Fruit fly (Drosophila melanogaster): Measurements from ENCODE around the gene mri.

The mri gene

DNA sequence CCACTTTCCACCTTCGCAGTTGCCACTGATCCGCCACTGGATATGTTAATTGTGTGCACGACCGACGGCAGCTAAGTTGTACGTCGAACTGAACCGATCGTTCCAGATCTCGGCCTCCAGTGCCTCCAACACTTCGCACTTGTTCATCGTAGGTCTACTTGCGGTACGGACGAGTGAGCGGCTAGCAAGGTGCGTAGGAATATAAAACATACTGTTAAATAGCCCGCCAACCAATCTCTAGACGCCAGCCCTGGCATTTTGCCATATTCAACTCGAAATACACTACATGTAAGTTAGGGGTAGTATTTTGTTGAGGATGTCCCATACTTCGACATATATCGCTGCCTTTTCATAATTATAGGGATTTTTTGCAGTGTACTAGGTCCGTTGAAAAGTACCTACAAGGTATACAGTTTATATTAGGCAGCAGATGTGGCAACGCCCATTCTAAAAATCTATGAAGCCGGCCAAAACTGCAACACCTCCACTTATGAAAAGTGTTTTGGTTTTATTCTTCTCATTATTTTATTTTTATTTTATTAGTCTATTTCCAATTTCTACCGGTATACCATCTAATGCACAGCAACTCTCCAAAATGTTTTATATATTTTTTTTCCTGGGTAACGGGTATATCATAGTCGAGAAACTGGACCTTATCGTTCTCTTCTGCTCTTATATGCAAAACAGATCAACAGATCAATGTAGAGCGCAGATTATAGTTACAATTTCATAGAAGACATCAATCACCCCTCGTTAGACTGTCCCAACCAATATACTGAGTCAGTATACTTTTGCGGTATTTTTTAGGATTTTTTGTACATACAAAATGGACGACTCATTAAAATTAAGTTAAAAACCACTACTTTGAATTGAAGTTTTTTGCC is 23.3 kb downstream of the mri start, which contains the start of the genes pyx and CG33229 (continued):
- TF ChIP-seq Lhr (GFP tag; optimal IDR thresholded peaks at IDR 0.05) (peak; percentile 31), Antp (GFP tag; optimal IDR thresholded peaks at IDR 0.05) (peak; percentile 80), otp (GFP tag; IDR thresholded peaks at IDR 0.05) (no peak), Dad (GFP tag; optimal IDR thresholded peaks at IDR 0.05) (peak; percentile 55), HLH4C (GFP tag; IDR thresholded peaks at IDR 0.05; ENCODE audit: partially characterized antibody) (0 out of 3 replicates have a peak, but pooled peaks have one; percentile 46), Sry-β (GFP tag; optimal IDR thresholded peaks at IDR 0.05) (no peak), Dll (GFP tag; IDR thresholded peaks at IDR 0.05; ENCODE audit: partially characterized antibody) (0 out of 4 replicates have a peak, but pooled peaks have one; percentile 26), CG10462 (GFP tag; optimal IDR thresholded peaks at IDR 0.05) (peak; percentile 47), pzg (GFP tag; optimal IDR thresholded peaks at IDR 0.05) (peak; percentile 57), CG12236 (GFP tag; optimal IDR thresholded peaks at IDR 0.05) (no peak), Ravus (GFP tag; IDR thresholded peaks at IDR 0.05) (peak; percentile 20), CG12744 (GFP tag; optimal IDR thresholded peaks at IDR 0.05) (peak; percentile 75), CG8359 (GFP tag; optimal IDR thresholded peaks at IDR 0.05; ENCODE audit: borderline replicate concordance) (peak; percentile 77), wek (GFP tag; optimal IDR thresholded peaks at IDR 0.05) (peak; percentile 98), CG18262 (tag; optimal IDR thresholded peaks at IDR 0.05) (peak; percentile 84), dimm (GFP tag; IDR thresholded peaks at IDR 0.05) (peak; percentile 38; the same call in 1 of the 2 replicates), nmo (GFP tag; optimal IDR thresholded peaks at IDR 0.05) (peak; percentile 91), pan (optimal IDR thresholded peaks at IDR 0.05) (no peak), pan (GFP tag; optimal IDR thresholded peaks at IDR 0.05 in 1 of 2, IDR thresholded peaks at IDR 0.05 in 1 of 2) (peak in 1 of 2 experiments; percentile 70), Doc3 (GFP tag; IDR thresholded peaks at IDR 0.05; ENCODE audit: partially characterized antibody) (no peak), ham (GFP tag; IDR thresholded peaks at IDR 0.05) (peak; percentile 18; the same call in 1 of the 2 replicates), ato (GFP tag; IDR thresholded peaks at IDR 0.05; ENCODE audit: partially characterized antibody) (no peak), pnt (GFP tag; optimal IDR thresholded peaks at IDR 0.05) (peak; percentile 67), H2.0 (GFP tag; IDR thresholded peaks at IDR 0.05) (peak; percentile 75), B-H1 (GFP tag; IDR thresholded peaks at IDR 0.05) (peak; percentile 60; the same call in 2 of the 3 replicates), CG4730 (GFP tag; IDR thresholded peaks at IDR 0.05) (peak; percentile 64), hkb (optimal IDR thresholded peaks at IDR 0.05) (peak; percentile 83), hkb (GFP tag; IDR thresholded peaks at IDR 0.05) (peak; percentile 68), HLH54F (GFP tag; optimal IDR thresholded peaks at IDR 0.05) (peak; percentile 94), CG8388 (GFP tag; optimal IDR thresholded peaks at IDR 0.05) (peak; percentile 69), CG8281 (tag; optimal IDR thresholded peaks at IDR 0.05) (peak; percentile 69), Trl (optimal IDR thresholded peaks at IDR 0.05) (no peak), Trl (GFP tag; optimal IDR thresholded peaks at IDR 0.05) (peak; percentile 70), fd3F (GFP tag; optimal IDR thresholded peaks at IDR 0.05) (peak; percentile 81), ara (GFP tag; IDR thresholded peaks at IDR 0.05) (peak; percentile 58), Med (GFP tag) (peak; percentile 95), HmgD (GFP tag; optimal IDR thresholded peaks at IDR 0.05) (no peak), schlank (tag; optimal IDR thresholded peaks at IDR 0.05) (peak; percentile 73), NC2β (GFP tag; optimal IDR thresholded peaks at IDR 0.05) (peak; percentile 53), trh (GFP tag; optimal IDR thresholded peaks at IDR 0.05) (peak; percentile 59), PHDP (tag; optimal IDR thresholded peaks at IDR 0.05) (peak; percentile 75), NC2α (GFP tag; optimal IDR thresholded peaks at IDR 0.05) (no peak), CG2712 (tag; optimal IDR thresholded peaks at IDR 0.05) (peak; percentile 88), CG14014 (GFP tag; IDR thresholded peaks at IDR 0.05) (peak; percentile 80), CG3163 (GFP tag; optimal IDR thresholded peaks at IDR 0.05) (peak; percentile 16), CG7987 (GFP tag; optimal IDR thresholded peaks at IDR 0.05) (peak; percentile 18), Gug (GFP tag; IDR thresholded peaks at IDR 0.05) (peak; percentile 83), CG32767 (GFP tag; IDR thresholded peaks at IDR 0.05) (peak; percentile 8; the same call in 1 of the 2 replicates), grau (tag; optimal IDR thresholded peaks at IDR 0.05) (peak; percentile 89)

All from whole organism, embryonic.